Fruit fly (Drosophila melanogaster): ENCODE results near the gene Oli.

Oli gene

DNA sequence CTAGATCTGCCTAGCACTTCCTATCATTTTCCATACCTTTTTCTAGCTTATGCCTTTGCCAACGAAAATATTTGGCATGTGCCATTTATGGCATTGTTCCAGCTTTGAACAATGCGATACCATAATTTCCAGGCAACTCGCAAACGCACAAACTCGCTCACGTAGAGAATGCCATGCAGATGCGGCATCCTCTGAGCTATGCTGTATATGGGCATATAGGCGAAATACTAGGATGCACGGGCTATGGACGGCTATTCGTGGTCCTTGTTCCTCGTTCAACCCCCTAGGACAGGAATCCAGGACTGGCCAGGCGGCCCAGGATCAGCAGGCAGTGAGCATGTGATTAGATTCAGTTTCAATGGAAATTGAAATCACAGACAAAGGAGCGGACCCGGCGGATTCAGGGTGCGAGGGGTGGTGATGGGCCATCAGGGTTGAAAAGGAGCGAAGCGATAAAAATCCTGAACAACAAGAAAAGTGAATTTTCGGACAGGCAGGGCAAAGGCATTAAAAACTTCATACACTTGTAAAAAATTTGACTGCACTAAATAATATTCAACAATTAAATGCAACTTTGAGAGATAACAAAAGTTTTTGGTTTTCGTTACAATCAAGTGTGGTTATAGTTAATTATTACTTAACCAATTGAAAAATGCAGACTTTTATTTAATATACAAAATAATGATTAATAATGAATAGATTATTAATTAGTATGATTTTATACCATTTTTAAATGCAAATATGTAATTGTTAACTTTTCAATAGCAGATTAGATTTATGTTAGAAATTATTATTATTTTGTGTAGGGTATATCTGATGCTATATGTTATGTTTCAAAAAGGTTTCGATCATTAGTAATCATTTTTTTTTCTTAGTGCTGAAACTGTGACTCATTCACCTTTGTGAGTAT, 556 bp upstream of the Oli start (continued):
- TF ChIP-seq Blimp-1 (GFP tag; optimal IDR thresholded peaks at IDR 0.05), result peak; percentile 67
- no peak for TF ChIP-seq zfh2 (GFP tag; optimal IDR thresholded peaks at IDR 0.05)
- TF ChIP-seq cwo (GFP tag; optimal IDR thresholded peaks at IDR 0.05), result peak; percentile 31
- no peak for TF ChIP-seq C15 (GFP tag; IDR thresholded peaks at IDR 0.05)
- TF ChIP-seq Doc3 (GFP tag; IDR thresholded peaks at IDR 0.05; ENCODE audit: partially characterized antibody), result no peak
- no peak for TF ChIP-seq NFAT (GFP tag; IDR thresholded peaks at IDR 0.05)
- TF ChIP-seq E2f2 (GFP tag; IDR thresholded peaks at IDR 0.05), result no peak
- TF ChIP-seq phol (tag; optimal IDR thresholded peaks at IDR 0.05), result peak; percentile 75
- no peak for TF ChIP-seq Lhr (GFP tag; optimal IDR thresholded peaks at IDR 0.05)
- no peak for TF ChIP-seq CG10959 (GFP tag; IDR thresholded peaks at IDR 0.05)
- no peak for TF ChIP-seq CG34224 (GFP tag; IDR thresholded peaks at IDR 0.05; ENCODE audit: partially characterized antibody)
- no peak for TF ChIP-seq CG12942 (GFP tag; optimal IDR thresholded peaks at IDR 0.05)
- TF ChIP-seq abd-A (tag; optimal IDR thresholded peaks at IDR 0.05), result peak; percentile 50
- no peak for TF ChIP-seq p53 (GFP tag; optimal IDR thresholded peaks at IDR 0.05)
- TF ChIP-seq tap (tag; optimal IDR thresholded peaks at IDR 0.05), result peak; percentile 7
- no peak for TF ChIP-seq HmgD (GFP tag; optimal IDR thresholded peaks at IDR 0.05)
- TF ChIP-seq org-1 (GFP tag; optimal IDR thresholded peaks at IDR 0.05), result peak; percentile 22
- no peak for TF ChIP-seq CG17568 (GFP tag; optimal IDR thresholded peaks at IDR 0.05)
- TF ChIP-seq lilli (GFP tag; optimal IDR thresholded peaks at IDR 0.05), result no peak
- peak; percentile 8 for TF ChIP-seq sens (GFP tag)
- TF ChIP-seq Bgb (GFP tag; IDR thresholded peaks at IDR 0.05; ENCODE audit: partially characterized antibody), result no peak
- TF ChIP-seq MTF-1 (GFP tag; optimal IDR thresholded peaks at IDR 0.05; ENCODE audit: borderline replicate concordance), result no peak
- TF ChIP-seq CG31224 (GFP tag; IDR thresholded peaks at IDR 0.05), result peak; percentile 38; the same call in 1 of the 2 replicates
- TF ChIP-seq mam (GFP tag; optimal IDR thresholded peaks at IDR 0.05), result no peak
- TF ChIP-seq nerfin-1 (tag; optimal IDR thresholded peaks at IDR 0.05), result peak; percentile 15
- TF ChIP-seq jumu (GFP tag; optimal IDR thresholded peaks at IDR 0.05), result no peak
- TF ChIP-seq CG30403 (GFP tag; optimal IDR thresholded peaks at IDR 0.05), result peak; percentile 54
- TF ChIP-seq CG17829 (tag; optimal IDR thresholded peaks at IDR 0.05), result peak; percentile 68
- TF ChIP-seq nau (GFP tag; optimal IDR thresholded peaks at IDR 0.05), result no peak
- TF ChIP-seq slbo (GFP tag; IDR thresholded peaks at IDR 0.05), result no peak
- no peak for TF ChIP-seq pan (optimal IDR thresholded peaks at IDR 0.05)
- TF ChIP-seq pan (GFP tag; optimal IDR thresholded peaks at IDR 0.05 in 1 of 2, IDR thresholded peaks at IDR 0.05 in 1 of 2), result no peak
- no peak for TF ChIP-seq peb (GFP tag; IDR thresholded peaks at IDR 0.05)
- TF ChIP-seq CG33213 (GFP tag; optimal IDR thresholded peaks at IDR 0.05), result no peak
- TF ChIP-seq CG3407 (GFP tag; optimal IDR thresholded peaks at IDR 0.05), result no peak
- no peak for TF ChIP-seq Lpt (GFP tag; optimal IDR thresholded peaks at IDR 0.05)
- TF ChIP-seq CG17612 (GFP tag; IDR thresholded peaks at IDR 0.05), result no peak
- TF ChIP-seq Sox102F (GFP tag; optimal IDR thresholded peaks at IDR 0.05), result peak; percentile 66
- TF ChIP-seq nerfin-2 (GFP tag; IDR thresholded peaks at IDR 0.05; ENCODE audit: partially characterized antibody), result no peak
- no peak for TF ChIP-seq GATAe (GFP tag; conservative IDR thresholded peaks at IDR 0.05)
- TF ChIP-seq CG18262 (tag; optimal IDR thresholded peaks at IDR 0.05), result peak; percentile 88
- peak in 1 of 2 experiments; percentile 26 for TF ChIP-seq Hr78 (GFP tag; optimal IDR thresholded peaks at IDR 0.05)
- no peak for TF ChIP-seq hb (GFP tag; IDR thresholded peaks at IDR 0.05; ENCODE audit: partially characterized antibody)
- no peak for TF ChIP-seq CG9797 (GFP tag; optimal IDR thresholded peaks at IDR 0.05)
- TF ChIP-seq bbx (GFP tag; IDR thresholded peaks at IDR 0.05; ENCODE audit: partially characterized antibody), result no peak
- no peak for TF ChIP-seq stc (GFP tag; IDR thresholded peaks at IDR 0.05)
- peak; percentile 55 for TF ChIP-seq Abd-B (GFP tag; optimal IDR thresholded peaks at IDR 0.05)
- TF ChIP-seq Dip2 (GFP tag; IDR thresholded peaks at IDR 0.05), result no peak
- TF ChIP-seq CG2889 (GFP tag; IDR thresholded peaks at IDR 0.05), result no peak

Measured in whole organism, embryonic.